Fruit fly (Drosophila melanogaster): Measurements from ENCODE around the gene TMEM216.

TMEM216 gene

dm6 chr3R:8712722-8713131 is 3.3 kb upstream of the TMEM216 start, which contains the start of gene CG8112:
TSS of gene CG8112 (plus strand) at chr3R:8712933.
- TF ChIP-seq Myc (optimal IDR thresholded peaks at IDR 0.05) = no peak
- TF ChIP-seq insv (optimal IDR thresholded peaks at IDR 0.05) = no peak
- TF ChIP-seq Sin3A (optimal IDR thresholded peaks at IDR 0.05) = no peak
- TF ChIP-seq psq (optimal IDR thresholded peaks at IDR 0.05) = no peak

- no peak for TF ChIP-seq insv (optimal IDR thresholded peaks at IDR 0.05)
- no peak for TF ChIP-seq ttk (optimal IDR thresholded peaks at IDR 0.05)
- TF ChIP-seq Sin3A (optimal IDR thresholded peaks at IDR 0.05) = no peak
- TF ChIP-seq psq (optimal IDR thresholded peaks at IDR 0.05) = no peak
- no peak for TF ChIP-seq Myc (optimal IDR thresholded peaks at IDR 0.05)
- no peak for TF ChIP-seq h (optimal IDR thresholded peaks at IDR 0.05)
These were observed 672 bp upstream of the TMEM216 start for dm6 chr3R:8715371-8715770.

dm6 chr3R:8716551-8716879 is 472 bp downstream of the TMEM216 start:
- TF ChIP-seq insv (optimal IDR thresholded peaks at IDR 0.05) (no peak), Myc (optimal IDR thresholded peaks at IDR 0.05) (no peak), psq (optimal IDR thresholded peaks at IDR 0.05) (no peak), h (optimal IDR thresholded peaks at IDR 0.05) (no peak), Sin3A (optimal IDR thresholded peaks at IDR 0.05) (no peak), ttk (optimal IDR thresholded peaks at IDR 0.05) (no peak)

- TF ChIP-seq h (optimal IDR thresholded peaks at IDR 0.05) = no peak
- TF ChIP-seq Myc (optimal IDR thresholded peaks at IDR 0.05) = no peak
- no peak for TF ChIP-seq ttk (optimal IDR thresholded peaks at IDR 0.05)
- TF ChIP-seq insv (optimal IDR thresholded peaks at IDR 0.05) = no peak
- TF ChIP-seq Sin3A (optimal IDR thresholded peaks at IDR 0.05) = no peak
- no peak for TF ChIP-seq psq (optimal IDR thresholded peaks at IDR 0.05)
These were observed 2.3 kb downstream of the TMEM216 start, which contains the start of gene Cks85A for dm6 chr3R:8718356-8718755. TSS of gene Cks85A (minus strand) at chr3R:8718456.

- TF ChIP-seq insv (optimal IDR thresholded peaks at IDR 0.05) = no peak
- TF ChIP-seq psq (optimal IDR thresholded peaks at IDR 0.05) = no peak
- no peak for TF ChIP-seq Myc (optimal IDR thresholded peaks at IDR 0.05)
- no peak for TF ChIP-seq ttk (optimal IDR thresholded peaks at IDR 0.05)
- TF ChIP-seq Sin3A (optimal IDR thresholded peaks at IDR 0.05) = no peak
- TF ChIP-seq h (optimal IDR thresholded peaks at IDR 0.05) = no peak
These were observed 2.9 kb downstream of the TMEM216 start, which contains the start of gene CG11760 for dm6 chr3R:8718898-8719297. TSS of gene CG11760 (plus strand) at chr3R:8719198.

dm6 chr3R:8721071-8721470 is 5.0 kb downstream of the TMEM216 start, which contains the start of gene CG8136:
TSS of gene CG8136 (plus strand) at chr3R:8721371.
- TF ChIP-seq h (optimal IDR thresholded peaks at IDR 0.05) = no peak
- no peak for TF ChIP-seq Myc (optimal IDR thresholded peaks at IDR 0.05)
- no peak for TF ChIP-seq insv (optimal IDR thresholded peaks at IDR 0.05)
- TF ChIP-seq Sin3A (optimal IDR thresholded peaks at IDR 0.05) = no peak
- no peak for TF ChIP-seq psq (optimal IDR thresholded peaks at IDR 0.05)
- TF ChIP-seq ttk (optimal IDR thresholded peaks at IDR 0.05) = no peak

DNA sequence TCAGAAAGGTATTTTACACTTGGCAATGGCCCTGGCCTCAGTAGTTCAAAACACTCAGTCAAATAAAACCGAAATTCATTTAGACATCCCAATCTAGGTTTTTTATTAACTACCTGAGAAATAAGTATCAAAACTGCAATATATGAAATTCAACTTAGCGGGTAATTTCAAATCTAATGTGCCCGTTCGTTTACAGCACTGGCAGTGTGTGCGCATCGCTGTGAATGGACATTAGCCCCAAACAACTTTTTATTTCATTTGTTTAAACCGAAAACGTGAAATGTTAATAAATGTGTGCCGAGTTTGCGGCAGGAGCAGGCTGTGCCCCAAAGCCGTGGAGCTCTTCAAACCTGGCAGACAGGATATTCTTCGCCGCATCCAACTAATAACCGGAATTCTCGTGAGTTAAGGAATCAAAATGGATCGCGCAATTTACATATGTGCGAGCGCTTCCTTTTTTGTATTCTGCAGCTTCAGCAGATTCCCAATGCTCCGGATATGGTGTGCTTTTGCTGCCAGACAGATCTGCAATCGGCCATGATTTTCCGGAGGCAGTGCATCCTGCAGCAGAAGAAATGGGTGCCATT is 7.0 kb downstream of the TMEM216 start, which contains the start of gene nom:
nom (plus strand) TSS at position 213 of the 587 bp plus-strand sequence.
- TF ChIP-seq Sin3A (optimal IDR thresholded peaks at IDR 0.05) = no peak
- TF ChIP-seq Myc (optimal IDR thresholded peaks at IDR 0.05) = no peak
- TF ChIP-seq psq (optimal IDR thresholded peaks at IDR 0.05) = no peak
- no peak for TF ChIP-seq insv (optimal IDR thresholded peaks at IDR 0.05)
- TF ChIP-seq ttk (optimal IDR thresholded peaks at IDR 0.05) = no peak
- TF ChIP-seq h (optimal IDR thresholded peaks at IDR 0.05) = no peak

- TF ChIP-seq Myc (optimal IDR thresholded peaks at IDR 0.05) (no peak), psq (optimal IDR thresholded peaks at IDR 0.05) (no peak), ttk (optimal IDR thresholded peaks at IDR 0.05) (no peak), insv (optimal IDR thresholded peaks at IDR 0.05) (no peak), h (optimal IDR thresholded peaks at IDR 0.05) (no peak), Sin3A (optimal IDR thresholded peaks at IDR 0.05) (no peak)
These were observed 9.1 kb downstream of the TMEM216 start, which contains the start of gene ouib for dm6 chr3R:8725179-8725578. TSS of gene ouib (plus strand) at chr3R:8725479.

dm6 chr3R:8726632-8727031 is 10.6 kb downstream of the TMEM216 start, which contains the start of gene CG8159:
TSS of gene CG8159 (plus strand) at chr3R:8726854.
- no peak for TF ChIP-seq h (optimal IDR thresholded peaks at IDR 0.05)
- no peak for TF ChIP-seq Myc (optimal IDR thresholded peaks at IDR 0.05)
- TF ChIP-seq psq (optimal IDR thresholded peaks at IDR 0.05) = no peak
- no peak for TF ChIP-seq Sin3A (optimal IDR thresholded peaks at IDR 0.05)
- TF ChIP-seq ttk (optimal IDR thresholded peaks at IDR 0.05) = no peak
- no peak for TF ChIP-seq insv (optimal IDR thresholded peaks at IDR 0.05)

- no peak for TF ChIP-seq Sin3A (optimal IDR thresholded peaks at IDR 0.05)
- TF ChIP-seq ttk (optimal IDR thresholded peaks at IDR 0.05) = no peak
- no peak for TF ChIP-seq psq (optimal IDR thresholded peaks at IDR 0.05)
- no peak for TF ChIP-seq h (optimal IDR thresholded peaks at IDR 0.05)
- no peak for TF ChIP-seq insv (optimal IDR thresholded peaks at IDR 0.05)
- TF ChIP-seq Myc (optimal IDR thresholded peaks at IDR 0.05) = no peak
These were observed 13.5 kb downstream of the TMEM216 start, which contains the start of gene ranshi for dm6 chr3R:8729542-8729941. TSS of gene ranshi (minus strand) at chr3R:8729693.

DNA sequence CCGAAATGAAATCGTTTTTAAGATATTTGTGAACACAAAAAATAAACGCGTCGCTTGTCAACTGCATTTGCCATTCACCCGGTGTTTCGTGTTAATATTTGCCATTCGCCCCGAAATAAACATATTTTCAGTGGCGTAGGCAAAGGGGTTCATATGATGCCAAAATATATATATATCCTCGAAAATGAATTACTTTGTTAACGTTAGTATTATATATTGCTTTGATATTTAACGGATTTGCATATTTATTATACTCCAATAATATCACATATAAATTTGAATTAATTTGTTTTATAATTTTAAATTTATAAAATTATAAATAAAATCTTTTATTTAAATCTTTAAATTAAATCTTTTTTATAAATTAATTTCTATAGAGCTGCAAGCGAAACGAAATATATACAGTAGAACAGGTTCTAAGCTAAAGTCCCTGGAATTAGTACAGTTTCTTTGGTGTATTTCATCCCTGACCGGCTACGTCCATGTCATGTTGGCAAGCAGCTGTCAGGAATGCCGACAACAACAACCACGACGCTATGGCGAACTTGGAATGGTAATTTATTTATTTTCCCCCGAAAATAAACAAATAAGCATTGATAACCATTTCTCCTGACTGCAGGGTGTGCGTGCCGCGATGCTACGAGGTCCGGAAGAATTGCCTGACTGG is 15.7 kb downstream of the TMEM216 start, which contains the start of the genes M1BP and CG8202:
M1BP (minus strand) TSS at position 102 of the 667 bp plus-strand sequence.
CG8202 (plus strand) TSS at position 495 of the 667 bp plus-strand sequence.
- TF ChIP-seq Myc (optimal IDR thresholded peaks at IDR 0.05) = no peak
- no peak for TF ChIP-seq psq (optimal IDR thresholded peaks at IDR 0.05)
- TF ChIP-seq Sin3A (optimal IDR thresholded peaks at IDR 0.05) = no peak
- TF ChIP-seq h (optimal IDR thresholded peaks at IDR 0.05) = no peak
- no peak for TF ChIP-seq insv (optimal IDR thresholded peaks at IDR 0.05)
- TF ChIP-seq ttk (optimal IDR thresholded peaks at IDR 0.05) = no peak

DNA sequence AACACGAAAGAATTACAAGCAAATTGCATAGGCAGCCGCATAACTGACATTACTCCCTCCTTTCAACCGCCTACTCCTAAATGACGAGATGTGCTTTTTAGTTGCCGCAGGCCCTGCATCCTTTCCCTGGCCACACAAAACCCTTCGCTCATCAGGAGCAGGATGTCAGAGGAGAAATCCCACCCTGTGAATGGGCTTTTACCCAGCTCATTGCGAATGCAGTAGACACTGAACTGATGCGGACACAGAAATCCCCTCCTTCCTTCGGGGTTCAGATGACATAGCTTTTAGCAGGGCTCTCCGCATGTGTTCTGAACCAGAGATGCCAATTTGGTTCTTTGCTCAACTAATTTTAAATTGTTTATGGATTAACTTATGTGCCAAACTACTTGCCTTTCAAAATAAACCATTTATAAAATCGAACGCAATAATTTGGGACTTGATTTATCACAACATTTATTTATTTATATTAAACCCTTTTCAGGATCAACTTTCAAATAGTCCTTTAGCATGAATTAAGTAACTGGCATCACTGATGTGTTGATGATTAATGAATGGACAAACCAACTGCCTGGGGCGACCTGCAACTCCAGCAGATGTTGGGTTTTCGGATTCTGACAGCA is 23.2 kb downstream of the TMEM216 start:
- TF ChIP-seq insv (optimal IDR thresholded peaks at IDR 0.05) (no peak), Sin3A (optimal IDR thresholded peaks at IDR 0.05) (no peak), psq (optimal IDR thresholded peaks at IDR 0.05) (no peak), Myc (optimal IDR thresholded peaks at IDR 0.05) (no peak), h (optimal IDR thresholded peaks at IDR 0.05) (no peak), ttk (optimal IDR thresholded peaks at IDR 0.05) (no peak)

Data from Kc167 (cell line).